Worm (Caenorhabditis elegans) whole organism, L1 larva: Measurements from ENCODE around the gene F22B7.9.

Source experiments
- C16A3.4 ChIP-seq: fragments of 150-350 bp; optimal IDR thresholded peaks from 2 replicates; lab custom pipeline; 2014; ENCODE audit warnings: missing biosample characterization, missing genetic modification characterization
- C34B4.2 ChIP-seq: sonication (generic microtip); optimal IDR thresholded peaks from 2 replicates; lab custom pipeline; 2017; ENCODE audit warnings: mild to moderate bottlenecking, missing genetic modification characterization, missing compliant biosample characterization
- aly-2 ChIP-seq: fragments of 150-350 bp; optimal IDR thresholded peaks from 2 replicates; lab custom pipeline; 2014; ENCODE audit warnings: missing biosample characterization, missing genetic modification characterization
- ama-1 ChIP-seq: fragments of 150-350 bp; optimal IDR thresholded peaks from 2 replicates; lab custom pipeline; 2014
- blmp-1 ChIP-seq: fragments of 150-350 bp; optimal IDR thresholded peaks from 2 replicates; lab custom pipeline; 2014; ENCODE audit warnings: missing biosample characterization, missing genetic modification characterization
- ceh-63 ChIP-seq: fragments of 200-800 bp; sonication (Bioruptor generic); optimal IDR thresholded peaks from 2 replicates; lab custom pipeline; 2018; ENCODE audit warnings: mild to moderate bottlenecking, missing genetic modification characterization, missing compliant biosample characterization
- ceh-8 ChIP-seq: fragments of 200-800 bp; sonication (Bioruptor generic); optimal IDR thresholded peaks from 2 replicates; lab custom pipeline; 2018; ENCODE audit warnings: mild to moderate bottlenecking, missing genetic modification characterization, moderate library complexity, missing compliant biosample characterization
- ceh-82 ChIP-seq, 3 experiments: fragments of 150-350 bp in 1 of 3; sonication (generic microtip) in 2 of 3; optimal IDR thresholded peaks; 2 replicates each; lab custom pipeline; 2014 to 2017; ENCODE audit warnings: missing biosample characterization in 3 of 3, missing genetic modification characterization in 3 of 3
- ceh-88 ChIP-seq: fragments of 200-800 bp; sonication (Bioruptor generic); IDR thresholded peaks from 2 replicates; pipeline ENCODE4 v1.3.6; 2022; ENCODE audit warnings: missing genetic modification characterization, missing compliant biosample characterization
- dsc-1 ChIP-seq: sonication (generic microtip); optimal IDR thresholded peaks from 2 replicates; lab custom pipeline; 2016; ENCODE audit warnings: mild to moderate bottlenecking, missing genetic modification characterization, missing compliant biosample characterization
- egl-27 ChIP-seq, 2 experiments: fragments of 150-350 bp in 1 of 2; sonication (generic microtip); optimal IDR thresholded peaks; 3 replicates each; lab custom pipeline; 2017 to 2018; ENCODE audit warnings: missing biosample characterization in 2 of 2, missing genetic modification characterization in 2 of 2, missing genetic modification reagents in 2 of 2
- elt-2 ChIP-seq: sonication (generic microtip); optimal IDR thresholded peaks from 2 replicates; lab custom pipeline; 2016; ENCODE audit warnings: missing genetic modification characterization, mild to moderate bottlenecking, inconsistent platforms, missing compliant biosample characterization, missing genetic modification reagents
- fkh-10 ChIP-seq: sonication (generic microtip); optimal IDR thresholded peaks from 2 replicates; lab custom pipeline; 2017; ENCODE audit warnings: missing biosample characterization, missing genetic modification reagents, missing genetic modification characterization
- fkh-4 ChIP-seq: sonication (generic microtip); optimal IDR thresholded peaks from 2 replicates; lab custom pipeline; 2016; ENCODE audit warnings: missing compliant biosample characterization, missing genetic modification characterization, borderline replicate concordance
- fkh-8 ChIP-seq: sonication (generic microtip); optimal IDR thresholded peaks from 2 replicates; lab custom pipeline; 2016; ENCODE audit warnings: mild to moderate bottlenecking, missing genetic modification characterization, missing compliant biosample characterization
- fos-1 ChIP-seq: fragments of 150-350 bp; optimal IDR thresholded peaks from 2 replicates; lab custom pipeline; 2014; ENCODE audit warnings: missing biosample characterization, missing genetic modification characterization
- grh-1 ChIP-seq: fragments of 200-800 bp; sonication (Bioruptor generic); IDR thresholded peaks from 2 replicates; pipeline ENCODE4 v1.3.6; 2022; ENCODE audit warnings: missing genetic modification reagents, missing genetic modification characterization, missing compliant biosample characterization
- hlh-4 ChIP-seq: sonication (generic microtip); optimal IDR thresholded peaks from 2 replicates; lab custom pipeline; 2016; ENCODE audit warnings: mild to moderate bottlenecking, missing genetic modification characterization, missing compliant biosample characterization
- hpl-2 ChIP-seq: fragments of 150-350 bp; optimal IDR thresholded peaks from 2 replicates; lab custom pipeline; 2014; ENCODE audit warnings: missing biosample characterization, missing genetic modification reagents, missing genetic modification characterization
- irx-1 ChIP-seq: sonication (generic microtip); optimal IDR thresholded peaks from 2 replicates; lab custom pipeline; 2016; ENCODE audit warnings: missing genetic modification characterization, missing compliant biosample characterization
- jun-1 ChIP-seq: fragments of 150-350 bp; optimal IDR thresholded peaks from 2 replicates; lab custom pipeline; 2014; ENCODE audit warnings: missing biosample characterization, missing genetic modification reagents, missing genetic modification characterization
- lin-14 ChIP-seq: fragments of 200-800 bp; sonication (Bioruptor generic); optimal IDR thresholded peaks from 2 replicates; lab custom pipeline; 2018; ENCODE audit warnings: mild to moderate bottlenecking, missing genetic modification characterization, moderate library complexity, missing compliant biosample characterization
- lin-39 ChIP-seq: fragments of 150-350 bp; optimal IDR thresholded peaks from 2 replicates; lab custom pipeline; 2014; ENCODE audit warnings: missing biosample characterization, missing genetic modification reagents, missing genetic modification characterization
- lsy-2 ChIP-seq, 2 experiments: fragments of 150-350 bp; optimal IDR thresholded peaks; 2 replicates each; lab custom pipeline; 2014; ENCODE audit warnings: missing biosample characterization in 2 of 2, missing genetic modification characterization in 2 of 2
- mab-9 ChIP-seq: fragments of 200-800 bp; sonication (Bioruptor generic); IDR thresholded peaks from 2 replicates; pipeline ENCODE4 v1.3.6; 2022; ENCODE audit warnings: missing genetic modification reagents, missing genetic modification characterization, missing compliant biosample characterization
- mdl-1 ChIP-seq, 2 experiments: fragments of 150-350 bp; optimal IDR thresholded peaks; 2 replicates each; lab custom pipeline; 2014 to 2017; ENCODE audit warnings: missing biosample characterization in 2 of 2, missing genetic modification characterization in 2 of 2, inconsistent platforms in 1 of 2
- mep-1 ChIP-seq: fragments of 150-350 bp; optimal IDR thresholded peaks from 2 replicates; lab custom pipeline; 2014; ENCODE audit warnings: missing biosample characterization, missing genetic modification characterization
- nhr-11 ChIP-seq: fragments of 150-350 bp; optimal IDR thresholded peaks from 2 replicates; lab custom pipeline; 2014; ENCODE audit warnings: missing biosample characterization, missing genetic modification characterization
- nhr-237 ChIP-seq: fragments of 150-350 bp; optimal IDR thresholded peaks from 2 replicates; lab custom pipeline; 2014; ENCODE audit warnings: missing biosample characterization, missing genetic modification characterization
- nhr-28 ChIP-seq: fragments of 150-350 bp; optimal IDR thresholded peaks from 2 replicates; lab custom pipeline; 2014; ENCODE audit warnings: missing biosample characterization, missing genetic modification characterization
- nhr-47 ChIP-seq: sonication (generic microtip); optimal IDR thresholded peaks from 2 replicates; lab custom pipeline; 2016; ENCODE audit warnings: mild to moderate bottlenecking, missing genetic modification characterization, moderate library complexity, missing compliant biosample characterization
- nhr-71 ChIP-seq: sonication (generic microtip); optimal IDR thresholded peaks from 2 replicates; lab custom pipeline; 2016; ENCODE audit warnings: mild to moderate bottlenecking, missing genetic modification characterization, moderate library complexity, missing compliant biosample characterization
- nhr-76 ChIP-seq: sonication (generic microtip); optimal IDR thresholded peaks from 2 replicates; lab custom pipeline; 2017; ENCODE audit warnings: missing biosample characterization, missing genetic modification characterization
- nhr-77 ChIP-seq: fragments of 150-350 bp; optimal IDR thresholded peaks from 2 replicates; lab custom pipeline; 2014; ENCODE audit warnings: missing biosample characterization, missing genetic modification characterization
- nhr-84 ChIP-seq: sonication (generic microtip); optimal IDR thresholded peaks from 2 replicates; lab custom pipeline; 2017; ENCODE audit warnings: missing biosample characterization, missing genetic modification characterization
- pag-3 ChIP-seq: sonication (generic microtip); optimal IDR thresholded peaks from 2 replicates; lab custom pipeline; 2017; ENCODE audit warnings: missing genetic modification characterization, mild to moderate bottlenecking, missing compliant biosample characterization, antibody characterized with exemption, borderline replicate concordance; ENCODE audit not compliant: insufficient read depth
- pqm-1 ChIP-seq: sonication (generic microtip); optimal IDR thresholded peaks from 3 replicates; lab custom pipeline; 2017; ENCODE audit warnings: missing biosample characterization, missing genetic modification characterization
- rnt-1 ChIP-seq: sonication (generic microtip); optimal IDR thresholded peaks from 2 replicates; lab custom pipeline; 2016; ENCODE audit warnings: mild to moderate bottlenecking, missing genetic modification characterization, moderate library complexity, missing compliant biosample characterization
- snpc-4 ChIP-seq: fragments of 150-350 bp; optimal IDR thresholded peaks from 2 replicates; lab custom pipeline; 2014; ENCODE audit warnings: missing biosample characterization, missing genetic modification characterization
- sox-4 ChIP-seq: sonication (generic microtip); optimal IDR thresholded peaks from 2 replicates; lab custom pipeline; 2016; ENCODE audit warnings: missing genetic modification characterization, missing compliant biosample characterization
- sptf-1 ChIP-seq: fragments of 150-350 bp; optimal IDR thresholded peaks from 2 replicates; lab custom pipeline; 2014; ENCODE audit warnings: missing biosample characterization, missing genetic modification characterization
- sup-37 ChIP-seq: fragments of 200-800 bp; sonication (Bioruptor generic); optimal IDR thresholded peaks from 2 replicates; lab custom pipeline; 2018; ENCODE audit warnings: mild to moderate bottlenecking, missing genetic modification characterization, missing compliant biosample characterization
- tbx-2 ChIP-seq: sonication (generic microtip); optimal IDR thresholded peaks from 2 replicates; lab custom pipeline; 2016; ENCODE audit warnings: missing genetic modification characterization, missing compliant biosample characterization
- tlp-1 ChIP-seq: fragments of 150-350 bp; optimal IDR thresholded peaks from 2 replicates; lab custom pipeline; 2014; ENCODE audit warnings: missing biosample characterization, missing genetic modification characterization
- unc-130 ChIP-seq: fragments of 150-350 bp; optimal IDR thresholded peaks from 2 replicates; lab custom pipeline; 2017; ENCODE audit warnings: missing biosample characterization, missing genetic modification characterization, inconsistent platforms
- unc-30 ChIP-seq: sonication (generic microtip); optimal IDR thresholded peaks from 2 replicates; lab custom pipeline; 2017; ENCODE audit warnings: missing biosample characterization, missing genetic modification characterization
- unc-62 ChIP-seq: fragments of 150-350 bp; optimal IDR thresholded peaks from 2 replicates; lab custom pipeline; 2014; ENCODE audit warnings: missing biosample characterization, missing genetic modification reagents, missing genetic modification characterization
- vab-15 ChIP-seq: sonication (generic microtip); optimal IDR thresholded peaks from 2 replicates; lab custom pipeline; 2017; ENCODE audit warnings: missing genotype, mild to moderate bottlenecking, missing genetic modification characterization, missing compliant biosample characterization
- xbp-1 ChIP-seq: sonication (generic microtip); optimal IDR thresholded peaks from 2 replicates; lab custom pipeline; 2016; ENCODE audit warnings: missing genetic modification characterization, missing compliant biosample characterization
- zip-4 ChIP-seq: fragments of 200-800 bp; sonication (Bioruptor generic); optimal IDR thresholded peaks from 2 replicates; lab custom pipeline; 2018; ENCODE audit warnings: mild to moderate bottlenecking, missing genetic modification characterization, moderate library complexity, missing compliant biosample characterization
- ztf-11 ChIP-seq, 2 experiments: sonication (generic microtip); optimal IDR thresholded peaks; 2 replicates each; lab custom pipeline; 2016 to 2017; ENCODE audit warnings: missing genetic modification characterization in 2 of 2, missing biosample characterization in 1 of 2, missing compliant biosample characterization in 1 of 2
- ztf-4 ChIP-seq: fragments of 150-350 bp; optimal IDR thresholded peaks from 2 replicates; lab custom pipeline; 2014; ENCODE audit warnings: missing biosample characterization, missing genetic modification characterization

F22B7.9 gene

ce11 chrIII:8636803-8637202 lies 16.9 kb downstream of the F22B7.9 start:
- no peak for TF ChIP-seq fkh-4 (tag; lab: Kevin White, UChicago)
- peak in 1 of 2 experiments; percentile 46 for TF ChIP-seq lsy-2 (tag; optimal IDR thresholded peaks at IDR 0.05; lab: Kevin White, UChicago)
- TF ChIP-seq rnt-1 (tag; lab: Kevin White, UChicago) = peak; percentile 61
- TF ChIP-seq nhr-71 (tag; lab: Kevin White, UChicago) = peak; percentile 42
- TF ChIP-seq ceh-8 (GFP tag; lab: Kevin White, UChicago) = no peak
- TF ChIP-seq lin-14 (GFP tag; lab: Kevin White, UChicago) = peak; percentile 73
- TF ChIP-seq, all 84 proteins: peak for 4

- TF ChIP-seq nhr-237 (tag; lab: Kevin White, UChicago) (no peak), ztf-4 (no peak), grh-1 (GFP tag; lab: Robert Waterston, UW) (no peak), nhr-47 (tag; lab: Kevin White, UChicago) (peak; percentile 72), egl-27 (tag; optimal IDR thresholded peaks at IDR 0.05; lab: Kevin White, UChicago) (no peak), nhr-84 (no peak), sup-37 (GFP tag; lab: Kevin White, UChicago) (no peak), vab-15 (no peak), nhr-28 (no peak), ceh-82 (tag; optimal IDR thresholded peaks at IDR 0.05; lab: Kevin White, UChicago) (peak; percentile 47 to 64 (median 54)), dsc-1 (tag; lab: Kevin White, UChicago) (no peak), ama-1 (lab: Kevin White, UChicago) (no peak), xbp-1 (peak; percentile 72), tbx-2 (tag; lab: Kevin White, UChicago) (peak; percentile 67), pag-3 (tag; lab: Kevin White, UChicago) (no peak), snpc-4 (peak; percentile 47), unc-62 (GFP tag; lab: Kevin White, UChicago) (no peak), fkh-4 (tag; lab: Kevin White, UChicago) (no peak), aly-2 (no peak), fkh-10 (GFP tag; lab: Kevin White, UChicago) (peak; percentile 3), sptf-1 (tag; lab: Kevin White, UChicago) (no peak), C34B4.2 (tag; lab: Kevin White, UChicago) (no peak), hpl-2 (no peak), pqm-1 (tag; lab: Kevin White, UChicago) (no peak), zip-4 (no peak), blmp-1 (tag; lab: Kevin White, UChicago) (peak; percentile 67), C16A3.4 (tag; lab: Kevin White, UChicago) (peak; percentile 69), elt-2 (no peak), fos-1 (no peak), mep-1 (tag; lab: Kevin White, UChicago) (peak; percentile 91), irx-1 (tag; lab: Kevin White, UChicago) (peak; percentile 57), jun-1 (tag; lab: Kevin White, UChicago) (no peak), nhr-77 (tag; lab: Kevin White, UChicago) (no peak), fkh-8 (tag; lab: Kevin White, UChicago) (peak; percentile 49), sox-4 (tag; lab: Kevin White, UChicago) (no peak), nhr-11 (no peak), tlp-1 (tag; lab: Kevin White, UChicago) (no peak), mdl-1 (tag; optimal IDR thresholded peaks at IDR 0.05; lab: Kevin White, UChicago) (peak in 1 of 2 experiments; percentile 53), unc-130 (peak; percentile 55), ceh-88 (GFP tag; lab: Robert Waterston, UW) (peak; percentile 12; the same call in 1 of the 2 replicates), hlh-4 (tag; lab: Kevin White, UChicago) (no peak), ztf-11 (tag; optimal IDR thresholded peaks at IDR 0.05; lab: Kevin White, UChicago) (no peak), unc-30 (no peak), mab-9 (no peak), ceh-63 (no peak), nhr-76 (tag; lab: Kevin White, UChicago) (no peak), lin-39 (tag; lab: Kevin White, UChicago) (peak; percentile 50)
Observed at ce11 chrIII:8630833-8631232, 22.9 kb downstream of the F22B7.9 start, which contains the start of gene dnj-10. TSS of gene dnj-10 (plus strand) at chrIII:8631165.
